Fruit fly (Drosophila melanogaster) whole organism, wandering third instar larva: ENCODE results near the gene spg.
A peak's percentile ranks its signal among the peaks of the same experiment; 100 is the strongest.

Source experiments
- Abd-B ChIP-seq: fragments of >200 bp; optimal IDR thresholded peaks from 2 replicates; lab custom pipeline; 2017; ENCODE audit warnings: missing biosample characterization, missing genetic modification characterization
- CG32264 ChIP-seq: fragments of 200-800 bp; sonication (Bioruptor generic); optimal IDR thresholded peaks from 2 replicates; lab custom pipeline; 2016; ENCODE audit warnings: missing biosample characterization, missing genetic modification characterization
- CG9705 ChIP-seq: fragments of 200-800 bp; sonication (Bioruptor generic); optimal IDR thresholded peaks from 2 replicates; lab custom pipeline; 2018; ENCODE audit warnings: missing biosample characterization, mild to moderate bottlenecking, missing genetic modification characterization
- CrebA ChIP-seq: fragments of 200-800 bp; sonication (Bioruptor generic); optimal IDR thresholded peaks from 2 replicates; lab custom pipeline; 2016; ENCODE audit warnings: missing biosample characterization, mild to moderate bottlenecking, missing genetic modification characterization, borderline replicate concordance
- Dfd ChIP-seq: fragments of >200 bp; optimal IDR thresholded peaks from 2 replicates; lab custom pipeline; 2017; ENCODE audit warnings: missing biosample characterization, missing genetic modification characterization
- Dif ChIP-seq: fragments of 200-275, 200-300 bp; sonication (Bioruptor generic); optimal IDR thresholded peaks from 2 replicates; lab custom pipeline; 2018; ENCODE audit warnings: missing biosample characterization, missing genetic modification characterization; ENCODE audit not compliant: partially characterized antibody
- GATAd ChIP-seq: sonication (Bioruptor generic); optimal IDR thresholded peaks from 2 replicates; lab custom pipeline; 2016; ENCODE audit warnings: missing biosample characterization, missing genetic modification characterization
- HLH106 ChIP-seq: fragments of 200-800 bp; optimal IDR thresholded peaks from 3 replicates; lab custom pipeline; 2019; ENCODE audit warnings: missing biosample characterization, mild to moderate bottlenecking, missing genetic modification characterization, moderate library complexity
- Hnf4 ChIP-seq: fragments of 200-800 bp; sonication (Bioruptor generic); optimal IDR thresholded peaks from 2 replicates; lab custom pipeline; 2016; ENCODE audit warnings: missing biosample characterization, mild to moderate bottlenecking, missing genetic modification characterization
- Hr78 ChIP-seq: fragments of >200 bp; optimal IDR thresholded peaks from 2 replicates; lab custom pipeline; 2017; ENCODE audit warnings: missing biosample characterization, missing genetic modification characterization
- Hr83 ChIP-seq: fragments of 200-300 bp; sonication (Bioruptor generic); optimal IDR thresholded peaks from 2 replicates; lab custom pipeline; 2016; ENCODE audit warnings: missing biosample characterization, mild to moderate bottlenecking, missing genetic modification characterization, moderate library complexity; ENCODE audit not compliant: poor library complexity, severe bottlenecking
- Jra ChIP-seq: sonication (Bioruptor generic); optimal IDR thresholded peaks from 2 replicates; lab custom pipeline; 2016; ENCODE audit warnings: missing biosample characterization, missing genetic modification characterization
- Mio ChIP-seq: sonication (Bioruptor generic); optimal IDR thresholded peaks from 2 replicates; lab custom pipeline; 2016; ENCODE audit warnings: missing biosample characterization, missing genetic modification characterization
- Myc ChIP-seq: fragments of >200 bp; optimal IDR thresholded peaks from 2 replicates; lab custom pipeline; 2017
- N ChIP-seq: fragments of >200 bp; optimal IDR thresholded peaks from 2 replicates; lab custom pipeline; 2018; ENCODE audit warnings: missing biosample characterization, missing external identifiers, missing genetic modification characterization
- OdsH ChIP-seq: fragments of 200-800 bp; sonication (Bioruptor generic); optimal IDR thresholded peaks from 2 replicates; lab custom pipeline; 2016; ENCODE audit warnings: missing biosample characterization, mild to moderate bottlenecking, missing genetic modification characterization
- Rel ChIP-seq, 2 experiments: fragments of 200-800 bp; sonication (Bioruptor generic) in 1 of 2; optimal IDR thresholded peaks; 2 replicates in 1 of 2; 3 replicates in 1 of 2; lab custom pipeline; 2016 to 2019; ENCODE audit warnings: mild to moderate bottlenecking in 2 of 2, missing biosample characterization in 2 of 2, missing genetic modification characterization in 2 of 2, moderate library complexity in 1 of 2
- Sp1 ChIP-seq: fragments of 200-800 bp; sonication (Bioruptor generic); optimal IDR thresholded peaks from 3 replicates; lab custom pipeline; 2019; ENCODE audit warnings: missing biosample characterization, mild to moderate bottlenecking, missing genetic modification characterization, moderate library complexity
- Vsx2 ChIP-seq: fragments of 200-300, 225-300 bp; sonication (Bioruptor generic); optimal IDR thresholded peaks from 2 replicates; lab custom pipeline; 2018; ENCODE audit warnings: missing biosample characterization, missing genetic modification characterization; ENCODE audit not compliant: partially characterized antibody
- br ChIP-seq: fragments of 200-800 bp; sonication (Bioruptor generic); optimal IDR thresholded peaks from 2 replicates; lab custom pipeline; 2016; ENCODE audit warnings: missing biosample characterization, missing genetic modification characterization
- brk ChIP-seq: fragments of 200-800 bp; sonication (Bioruptor generic); optimal IDR thresholded peaks from 2 replicates; lab custom pipeline; 2016; ENCODE audit warnings: missing biosample characterization, mild to moderate bottlenecking, missing genetic modification characterization
- dl ChIP-seq, 2 experiments: fragments of 175-275, 200-275 bp in 1 of 2; fragments of 200-275 bp in 1 of 2; sonication (Bioruptor generic); optimal IDR thresholded peaks; lab custom pipeline; 2018; ENCODE audit warnings: mild to moderate bottlenecking in 2 of 2, missing biosample characterization in 2 of 2, missing genetic modification characterization in 2 of 2, moderate library complexity in 2 of 2; ENCODE audit not compliant: partially characterized antibody in 2 of 2, insufficient read depth in 1 of 2
- dmrt93B ChIP-seq: fragments of 200-800 bp; sonication (Bioruptor generic); optimal IDR thresholded peaks from 2 replicates; lab custom pipeline; 2018; ENCODE audit warnings: missing biosample characterization, mild to moderate bottlenecking, missing genetic modification characterization
- dsf ChIP-seq: sonication (Bioruptor generic); optimal IDR thresholded peaks from 2 replicates; lab custom pipeline; 2016; ENCODE audit warnings: missing biosample characterization, missing genetic modification characterization, borderline replicate concordance
- ey ChIP-seq: fragments of 200-800 bp; sonication (Bioruptor generic); optimal IDR thresholded peaks from 2 replicates; lab custom pipeline; 2016; ENCODE audit warnings: missing biosample characterization, missing genetic modification characterization
- foxo ChIP-seq, 2 experiments: fragments of 200-800 bp; sonication (Bioruptor generic); optimal IDR thresholded peaks; 2 replicates in 1 of 2; 3 replicates in 1 of 2; lab custom pipeline; 2016 to 2017; ENCODE audit warnings: missing biosample characterization in 2 of 2, missing genetic modification characterization in 2 of 2
- fru ChIP-seq: fragments of 200-800 bp; sonication (Bioruptor generic); optimal IDR thresholded peaks from 3 replicates; lab custom pipeline; 2016; ENCODE audit warnings: missing biosample characterization, mild to moderate bottlenecking, missing genetic modification characterization
- h ChIP-seq: fragments of 200-800 bp; sonication (Bioruptor generic); optimal IDR thresholded peaks from 3 replicates; lab custom pipeline; 2016; ENCODE audit warnings: missing biosample characterization, mild to moderate bottlenecking, missing genetic modification characterization
- jim ChIP-seq: fragments of 175-275, 200-325 bp; sonication (Bioruptor generic); optimal IDR thresholded peaks from 2 replicates; lab custom pipeline; 2016; ENCODE audit warnings: missing biosample characterization, mild to moderate bottlenecking, missing genetic modification characterization
- lola ChIP-seq: fragments of >200 bp; optimal IDR thresholded peaks from 2 replicates; lab custom pipeline; 2017; ENCODE audit warnings: missing biosample characterization, missing genetic modification characterization
- pan ChIP-seq: fragments of >200 bp; optimal IDR thresholded peaks from 2 replicates; lab custom pipeline; 2017
- psq ChIP-seq: fragments of 200-800 bp; sonication (Bioruptor generic); optimal IDR thresholded peaks from 3 replicates; lab custom pipeline; 2017; ENCODE audit warnings: missing biosample characterization, mild to moderate bottlenecking, missing genetic modification characterization, moderate library complexity
- rgr ChIP-seq: fragments of 200-800 bp; sonication (Bioruptor generic); optimal IDR thresholded peaks from 3 replicates; lab custom pipeline; 2016; ENCODE audit warnings: missing biosample characterization, mild to moderate bottlenecking, missing genetic modification characterization
- sage ChIP-seq: fragments of 200-800 bp; sonication (Bioruptor generic); optimal IDR thresholded peaks from 2 replicates; lab custom pipeline; 2016; ENCODE audit warnings: missing biosample characterization, mild to moderate bottlenecking, missing genetic modification characterization
- sv ChIP-seq: fragments of 200-800 bp; sonication (Bioruptor generic); optimal IDR thresholded peaks from 3 replicates; lab custom pipeline; 2016; ENCODE audit warnings: missing biosample characterization, missing genetic modification characterization
- tai ChIP-seq: sonication (Bioruptor generic); optimal IDR thresholded peaks from 2 replicates; lab custom pipeline; 2016; ENCODE audit warnings: missing biosample characterization, missing genetic modification characterization
- usp ChIP-seq: fragments of >200 bp; optimal IDR thresholded peaks from 2 replicates; lab custom pipeline; 2017; ENCODE audit warnings: missing biosample characterization, missing genetic modification characterization
- woc ChIP-seq: sonication (Bioruptor generic); optimal IDR thresholded peaks from 2 replicates; lab custom pipeline; 2016; ENCODE audit warnings: missing biosample characterization, mild to moderate bottlenecking, missing genetic modification characterization

Gene spg

dm6 chr3R:28856140-28856539 lies 11.1 kb downstream of the spg start:
- TF ChIP-seq jim (GFP tag; lab: Kevin White, UChicago) (no peak), CG9705 (no peak), Dfd (GFP tag; lab: Kevin White, UChicago) (no peak), ey (GFP tag; lab: Kevin White, UChicago) (no peak), foxo (GFP tag; optimal IDR thresholded peaks at IDR 0.05; lab: Kevin White, UChicago) (no peak), N (GFP tag; lab: Kevin White, UChicago) (no peak), sv (GFP tag; lab: Kevin White, UChicago) (no peak), usp (GFP tag; lab: Kevin White, UChicago) (no peak), Hnf4 (no peak), dmrt93B (no peak), woc (GFP tag; lab: Kevin White, UChicago) (no peak), OdsH (no peak), rgr (no peak)

dm6 chr3R:28856829-28857228 lies 11.8 kb downstream of the spg start:
- TF ChIP-seq sv (GFP tag; lab: Kevin White, UChicago) (no peak), woc (GFP tag; lab: Kevin White, UChicago) (no peak), dsf (GFP tag; lab: Kevin White, UChicago) (no peak), Jra (GFP tag; lab: Kevin White, UChicago) (no peak), psq (no peak), dmrt93B (no peak), CrebA (no peak), CG32264 (GFP tag; lab: Kevin White, UChicago) (no peak), brk (GFP tag; lab: Kevin White, UChicago) (no peak), Rel (GFP tag; optimal IDR thresholded peaks at IDR 0.05; lab: Kevin White, UChicago) (no peak), Rel (tag; optimal IDR thresholded peaks at IDR 0.05; lab: Kevin White, UChicago) (no peak), Hr78 (GFP tag; lab: Kevin White, UChicago) (no peak), Vsx2 (no peak), pan (lab: Kevin White, UChicago) (no peak), HLH106 (tag; lab: Kevin White, UChicago) (no peak), Dfd (GFP tag; lab: Kevin White, UChicago) (no peak), Myc (lab: Kevin White, UChicago) (no peak), rgr (no peak), Hr83 (GFP tag; lab: Kevin White, UChicago) (no peak), GATAd (no peak)

DNA sequence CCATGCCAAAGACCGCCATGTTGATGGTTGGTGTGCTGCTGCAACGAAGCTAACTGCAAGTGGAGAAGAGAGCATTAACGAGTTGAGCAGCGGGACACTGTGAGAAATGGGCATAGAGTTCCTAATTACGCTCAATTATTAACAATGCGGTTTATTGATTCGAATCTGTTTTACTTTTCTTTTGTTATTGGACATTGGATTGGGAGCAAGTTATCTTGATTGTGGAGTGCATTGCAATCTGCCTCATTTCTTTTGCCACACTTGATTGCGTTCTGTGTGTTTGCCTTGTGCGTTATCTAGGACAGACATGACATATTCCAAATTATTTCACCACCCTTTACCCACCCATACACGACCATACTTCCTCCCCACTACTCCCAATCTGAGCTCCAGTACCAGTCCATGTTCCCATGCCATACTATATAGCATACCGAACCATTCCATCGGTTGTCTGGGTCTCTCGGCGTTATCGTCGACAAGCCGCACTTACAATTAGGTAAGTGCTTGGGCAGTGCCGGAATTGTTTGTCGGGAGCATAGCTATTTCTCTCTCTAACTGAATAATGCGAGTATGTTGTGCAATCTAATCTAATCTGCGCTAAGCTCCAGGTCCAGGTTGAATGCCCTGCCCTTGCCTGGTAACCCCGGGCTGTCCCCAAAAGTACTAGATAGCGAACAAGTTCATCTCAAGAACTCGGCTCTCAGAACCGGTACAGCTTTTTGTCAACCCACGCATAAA lies 12.4 kb downstream of the spg start:
- TF ChIP-seq Hr83 (GFP tag; lab: Kevin White, UChicago) (no peak), dmrt93B (no peak), woc (GFP tag; lab: Kevin White, UChicago) (no peak), h (GFP tag; lab: Kevin White, UChicago) (peak; percentile 0), Dfd (GFP tag; lab: Kevin White, UChicago) (no peak), Vsx2 (no peak), Jra (GFP tag; lab: Kevin White, UChicago) (no peak), usp (GFP tag; lab: Kevin White, UChicago) (no peak), Mio (GFP tag; lab: Kevin White, UChicago) (no peak), Sp1 (no peak), Myc (lab: Kevin White, UChicago) (no peak), sage (GFP tag; lab: Kevin White, UChicago) (no peak), fru (GFP tag; lab: Kevin White, UChicago) (peak; percentile 25), dl (GFP tag; optimal IDR thresholded peaks at IDR 0.05; lab: Kevin White, UChicago; ENCODE audit: insufficient read depth in 1 of 2, partially characterized antibody in 2 of 2) (no peak), CG32264 (GFP tag; lab: Kevin White, UChicago) (no peak), psq (no peak), Rel (GFP tag; optimal IDR thresholded peaks at IDR 0.05; lab: Kevin White, UChicago) (no peak), Rel (tag; optimal IDR thresholded peaks at IDR 0.05; lab: Kevin White, UChicago) (no peak), dsf (GFP tag; lab: Kevin White, UChicago) (no peak), rgr (peak; percentile 7), Dif (GFP tag; lab: Kevin White, UChicago) (no peak), jim (GFP tag; lab: Kevin White, UChicago) (no peak), Hr78 (GFP tag; lab: Kevin White, UChicago) (no peak), brk (GFP tag; lab: Kevin White, UChicago) (no peak), GATAd (no peak), Hnf4 (peak; percentile 4), CG9705 (no peak), CrebA (no peak), HLH106 (tag; lab: Kevin White, UChicago) (peak; percentile 8), N (GFP tag; lab: Kevin White, UChicago) (no peak), tai (GFP tag; lab: Kevin White, UChicago) (no peak), pan (lab: Kevin White, UChicago) (no peak), ey (GFP tag; lab: Kevin White, UChicago) (no peak), Abd-B (GFP tag; lab: Kevin White, UChicago) (no peak), foxo (GFP tag; optimal IDR thresholded peaks at IDR 0.05; lab: Kevin White, UChicago) (peak in 1 of 2 experiments; percentile 31), OdsH (no peak), br (GFP tag; lab: Kevin White, UChicago) (peak; percentile 10), lola (GFP tag; lab: Kevin White, UChicago) (no peak), sv (GFP tag; lab: Kevin White, UChicago) (no peak)
